Fruit fly (Drosophila melanogaster): Measurements from ENCODE around the gene CG33061.

Gene CG33061

dm6 chr3L:16328207-16328891, 1.2 kb upstream of the CG33061 start, which contains the start of gene CG13058 (continued):
- TF ChIP-seq Hr51 (GFP tag; optimal IDR thresholded peaks at IDR 0.05) (peak in 1 of 2 experiments; percentile 86), CG4424 (GFP tag; optimal IDR thresholded peaks at IDR 0.05) (peak; percentile 22), CG11247 (GFP tag; IDR thresholded peaks at IDR 0.05) (no peak), CG7372 (GFP tag; IDR thresholded peaks at IDR 0.05) (no peak), crc (GFP tag; optimal IDR thresholded peaks at IDR 0.05) (no peak), CG11723 (GFP tag; optimal IDR thresholded peaks at IDR 0.05) (peak; percentile 24), Sry-δ (GFP tag; optimal IDR thresholded peaks at IDR 0.05) (peak; percentile 32), Oli (tag; optimal IDR thresholded peaks at IDR 0.05) (peak; percentile 74), CG10209 (GFP tag; optimal IDR thresholded peaks at IDR 0.05) (peak; percentile 55), CG14441 (GFP tag; IDR thresholded peaks at IDR 0.05) (0 out of 2 replicates have a peak, but pooled peaks have one; percentile 41), Sox100B (GFP tag; optimal IDR thresholded peaks at IDR 0.05) (peak; percentile 53), CG7556 (GFP tag; optimal IDR thresholded peaks at IDR 0.05) (peak; percentile 69), sna (GFP tag; IDR thresholded peaks at IDR 0.05; ENCODE audit: partially characterized antibody) (no peak), hbn (GFP tag; IDR thresholded peaks at IDR 0.05; ENCODE audit: partially characterized antibody) (no peak), tna (GFP tag; IDR thresholded peaks at IDR 0.05; ENCODE audit: partially characterized antibody) (no peak), CG15269 (tag; optimal IDR thresholded peaks at IDR 0.05) (peak; percentile 86), CG2116 (GFP tag; optimal IDR thresholded peaks at IDR 0.05) (no peak), CG33557 (GFP tag; optimal IDR thresholded peaks at IDR 0.05) (no peak), sisA (GFP tag; IDR thresholded peaks at IDR 0.05) (peak; percentile 67), CG8290 (GFP tag; optimal IDR thresholded peaks at IDR 0.05) (no peak), CG8290 (tag; optimal IDR thresholded peaks at IDR 0.05) (peak in 1 of 2 experiments; percentile 81), CG9876 (GFP tag; optimal IDR thresholded peaks at IDR 0.05) (no peak), BEAF-32 (GFP tag; optimal IDR thresholded peaks at IDR 0.05) (no peak), CG13287 (GFP tag; IDR thresholded peaks at IDR 0.05; ENCODE audit: partially characterized antibody) (no peak), CG3726 (GFP tag; IDR thresholded peaks at IDR 0.05) (no peak), H2.0 (GFP tag; IDR thresholded peaks at IDR 0.05) (peak; percentile 81), Vsx1 (GFP tag; optimal IDR thresholded peaks at IDR 0.05) (peak; percentile 16), sim (GFP tag; IDR thresholded peaks at IDR 0.05) (no peak), chm (GFP tag; IDR thresholded peaks at IDR 0.05) (no peak; the same call in 1 of the 2 replicates), CG11093 (GFP tag; IDR thresholded peaks at IDR 0.05) (no peak), hth (optimal IDR thresholded peaks at IDR 0.05) (no peak), org-1 (GFP tag; optimal IDR thresholded peaks at IDR 0.05) (peak; percentile 50), ro (GFP tag; IDR thresholded peaks at IDR 0.05) (no peak), sr (GFP tag; IDR thresholded peaks at IDR 0.05) (no peak), CG15601 (tag; optimal IDR thresholded peaks at IDR 0.05) (no peak), jing (GFP tag; optimal IDR thresholded peaks at IDR 0.05) (peak; percentile 42), slbo (GFP tag; IDR thresholded peaks at IDR 0.05) (peak; percentile 79), run (tag; optimal IDR thresholded peaks at IDR 0.05) (peak; percentile 32), wdn (GFP tag; IDR thresholded peaks at IDR 0.05) (0 out of 2 replicates have a peak, but pooled peaks have one; percentile 60), CG6683 (GFP tag; optimal IDR thresholded peaks at IDR 0.05) (no peak), CHES-1-like (GFP tag; optimal IDR thresholded peaks at IDR 0.05) (peak; percentile 59), Hmx (GFP tag; optimal IDR thresholded peaks at IDR 0.05) (no peak), CG18476 (GFP tag; optimal IDR thresholded peaks at IDR 0.05) (peak; percentile 14), CG2889 (GFP tag; IDR thresholded peaks at IDR 0.05) (0 out of 3 replicates have a peak, but pooled peaks have one; percentile 34), CG7786 (GFP tag; optimal IDR thresholded peaks at IDR 0.05) (peak; percentile 61), CG1529 (GFP tag; optimal IDR thresholded peaks at IDR 0.05) (no peak), CG8089 (GFP tag; optimal IDR thresholded peaks at IDR 0.05) (peak; percentile 41), CoRest (tag; optimal IDR thresholded peaks at IDR 0.05) (peak; percentile 80), Jarid2 (GFP tag; optimal IDR thresholded peaks at IDR 0.05) (no peak), CG2199 (GFP tag; IDR thresholded peaks at IDR 0.05) (no peak)
